Worm (Caenorhabditis elegans) whole organism, mixed stage, embryonic: ENCODE data around the gene col-132.

ENCODE experiments used
- ces-1 ChIP-seq: fragments of 150-350 bp; optimal IDR thresholded peaks from 2 replicates; lab custom pipeline; 2014; ENCODE audit warnings: missing biosample characterization, missing genetic modification reagents, missing genetic modification characterization
- lsy-2 ChIP-seq: fragments of 150-350 bp; optimal IDR thresholded peaks from 2 replicates; lab custom pipeline; 2014; ENCODE audit warnings: missing biosample characterization, missing genetic modification characterization
- mab-5 ChIP-seq: fragments of 150-350 bp; optimal IDR thresholded peaks from 2 replicates; lab custom pipeline; 2014; ENCODE audit warnings: missing biosample characterization, missing genetic modification characterization
- mep-1 ChIP-seq: fragments of 150-350 bp; optimal IDR thresholded peaks from 2 replicates; lab custom pipeline; 2017; ENCODE audit warnings: missing biosample characterization, missing genetic modification reagents, missing genetic modification characterization, inconsistent platforms
- nhr-12 ChIP-seq: fragments of 150-350 bp; optimal IDR thresholded peaks from 2 replicates; lab custom pipeline; 2014; ENCODE audit warnings: missing biosample characterization, missing genetic modification characterization
- nhr-28 ChIP-seq: fragments of 150-350 bp; optimal IDR thresholded peaks from 2 replicates; lab custom pipeline; 2014; ENCODE audit warnings: missing biosample characterization, missing genetic modification characterization
- nhr-76 ChIP-seq: sonication (generic microtip); optimal IDR thresholded peaks from 2 replicates; lab custom pipeline; 2017; ENCODE audit warnings: missing biosample characterization, missing genetic modification characterization
- sem-2 ChIP-seq: fragments of 200-800 bp; sonication (Bioruptor generic); optimal IDR thresholded peaks from 2 replicates; lab custom pipeline; 2018; ENCODE audit warnings: mild to moderate bottlenecking, missing genetic modification characterization, missing compliant biosample characterization
- snpc-4 ChIP-seq: fragments of 150-350 bp; optimal IDR thresholded peaks from 2 replicates; lab custom pipeline; 2014; ENCODE audit warnings: missing biosample characterization, missing genetic modification characterization
- unc-120 ChIP-seq: sonication (generic microtip); optimal IDR thresholded peaks from 2 replicates; lab custom pipeline; 2017; ENCODE audit warnings: missing genetic modification characterization, missing compliant biosample characterization; ENCODE audit not compliant: poor library complexity, severe bottlenecking
- unc-39 ChIP-seq: fragments of 150-350 bp; optimal IDR thresholded peaks from 2 replicates; lab custom pipeline; 2014; ENCODE audit warnings: missing biosample characterization, missing genetic modification characterization
- unc-62 ChIP-seq: fragments of 150-350 bp; optimal IDR thresholded peaks from 2 replicates; lab custom pipeline; 2014; ENCODE audit warnings: missing biosample characterization, missing genetic modification reagents, missing genetic modification characterization
- ztf-11 ChIP-seq: fragments of 150-350 bp; optimal IDR thresholded peaks from 2 replicates; lab custom pipeline; 2014; ENCODE audit warnings: missing biosample characterization, missing genetic modification characterization

- TF ChIP-seq snpc-4 (tag; lab: Kevin White, UChicago): no peak
- no peak for TF ChIP-seq ces-1 (GFP tag; lab: Kevin White, UChicago)
- no peak for TF ChIP-seq nhr-12 (tag; lab: Kevin White, UChicago)
- no peak for TF ChIP-seq ztf-11 (tag; lab: Kevin White, UChicago)
- no peak for TF ChIP-seq nhr-76 (tag; lab: Kevin White, UChicago)
- no peak for TF ChIP-seq unc-62
- no peak for TF ChIP-seq unc-120 (tag; lab: Kevin White, UChicago)
- no peak for TF ChIP-seq mep-1 (tag; lab: Kevin White, UChicago)
- TF ChIP-seq mab-5: no peak
- no peak for TF ChIP-seq lsy-2 (tag; lab: Kevin White, UChicago)
- TF ChIP-seq unc-39 (tag; lab: Kevin White, UChicago): no peak
- TF ChIP-seq nhr-28: no peak
- no peak for TF ChIP-seq sem-2
Observed at ce11 chrIV:13096778-13097177, 5.9 kb upstream of the col-132 start.
